Worm (Caenorhabditis elegans): ENCODE results near the gene let-413.

The let-413 gene

ce11 chrV:7977701-7978461, at the start of gene let-413:
Gene let-413 (minus strand): TSS chrV:7977776.
- no peak for TF ChIP-seq dao-5 (tag; optimal IDR thresholded peaks at IDR 0.05)
- TF ChIP-seq W03F9.2 (tag; optimal IDR thresholded peaks at IDR 0.05) = no peak
- TF ChIP-seq him-1 (tag; optimal IDR thresholded peaks at IDR 0.05) = no peak

ce11 chrV:8026343-8026742, 48.8 kb upstream of the let-413 start, which contains the start of gene F43H9.4:
Gene F43H9.4 (plus strand): TSS chrV:8026708.
- TF ChIP-seq him-1 (tag; optimal IDR thresholded peaks at IDR 0.05) = no peak
- no peak for TF ChIP-seq W03F9.2 (tag; optimal IDR thresholded peaks at IDR 0.05)
- no peak for TF ChIP-seq dao-5 (tag; optimal IDR thresholded peaks at IDR 0.05)

- no peak for TF ChIP-seq W03F9.2 (tag; optimal IDR thresholded peaks at IDR 0.05)
Measured at ce11 chrV:8025259-8025658, 47.7 kb upstream of the let-413 start.

- no peak for TF ChIP-seq him-1 (tag; optimal IDR thresholded peaks at IDR 0.05)
- TF ChIP-seq W03F9.2 (tag; optimal IDR thresholded peaks at IDR 0.05) = no peak
- no peak for TF ChIP-seq dao-5 (tag; optimal IDR thresholded peaks at IDR 0.05)
Measured at ce11 chrV:8024752-8025151, 47.2 kb upstream of the let-413 start, which contains the start of gene F43H9.3. Gene F43H9.3 (minus strand): TSS chrV:8024940.

ce11 chrV:8022040-8022439, 44.5 kb upstream of the let-413 start, which contains the start of gene ech-3:
Gene ech-3 (plus strand): TSS chrV:8022217.
- no peak for TF ChIP-seq him-1 (tag; optimal IDR thresholded peaks at IDR 0.05)

- TF ChIP-seq him-1 (tag; optimal IDR thresholded peaks at IDR 0.05) (no peak), dao-5 (tag; optimal IDR thresholded peaks at IDR 0.05) (no peak), W03F9.2 (tag; optimal IDR thresholded peaks at IDR 0.05) (no peak)
Measured at ce11 chrV:8019783-8020182, 42.2 kb upstream of the let-413 start.

ce11 chrV:8018919-8019318, 41.3 kb upstream of the let-413 start:
- TF ChIP-seq him-1 (tag; optimal IDR thresholded peaks at IDR 0.05) (no peak), dao-5 (tag; optimal IDR thresholded peaks at IDR 0.05) (no peak), W03F9.2 (tag; optimal IDR thresholded peaks at IDR 0.05) (no peak)

- TF ChIP-seq dao-5 (tag; optimal IDR thresholded peaks at IDR 0.05) = no peak
- no peak for TF ChIP-seq W03F9.2 (tag; optimal IDR thresholded peaks at IDR 0.05)
- TF ChIP-seq him-1 (tag; optimal IDR thresholded peaks at IDR 0.05) = no peak
Measured at ce11 chrV:8017924-8018323, 40.3 kb upstream of the let-413 start.

- TF ChIP-seq W03F9.2 (tag; optimal IDR thresholded peaks at IDR 0.05) = no peak
- TF ChIP-seq dao-5 (tag; optimal IDR thresholded peaks at IDR 0.05) = no peak
- no peak for TF ChIP-seq him-1 (tag; optimal IDR thresholded peaks at IDR 0.05)
Measured at ce11 chrV:8016928-8017327, 39.4 kb upstream of the let-413 start, which contains the start of gene sptl-2. Gene sptl-2 (plus strand): TSS chrV:8017207.

- TF ChIP-seq dao-5 (tag; optimal IDR thresholded peaks at IDR 0.05) = no peak
- TF ChIP-seq W03F9.2 (tag; optimal IDR thresholded peaks at IDR 0.05) = peak; percentile 25
Measured at ce11 chrV:8013901-8014388, 36.4 kb upstream of the let-413 start, which contains the start of gene Y97E10AR.6. Gene Y97E10AR.6 (minus strand): TSS chrV:8013951.

ce11 chrV:8012032-8012431, 34.5 kb upstream of the let-413 start, which contains the start of gene rpb-9:
Gene rpb-9 (minus strand): TSS chrV:8012345.
- TF ChIP-seq W03F9.2 (tag; optimal IDR thresholded peaks at IDR 0.05) = no peak
- no peak for TF ChIP-seq him-1 (tag; optimal IDR thresholded peaks at IDR 0.05)
- no peak for TF ChIP-seq dao-5 (tag; optimal IDR thresholded peaks at IDR 0.05)

ce11 chrV:8010846-8011245, 33.3 kb upstream of the let-413 start, which contains the start of gene lmtr-2:
Gene lmtr-2 (minus strand): TSS chrV:8011106.
- TF ChIP-seq dao-5 (tag; optimal IDR thresholded peaks at IDR 0.05) (no peak), him-1 (tag; optimal IDR thresholded peaks at IDR 0.05) (no peak), W03F9.2 (tag; optimal IDR thresholded peaks at IDR 0.05) (no peak)

- TF ChIP-seq W03F9.2 (tag; optimal IDR thresholded peaks at IDR 0.05) (no peak), him-1 (tag; optimal IDR thresholded peaks at IDR 0.05) (no peak), dao-5 (tag; optimal IDR thresholded peaks at IDR 0.05) (no peak)
Measured at ce11 chrV:8010103-8010502, 32.5 kb upstream of the let-413 start, which contains the start of gene Y97E10AR.4. Gene Y97E10AR.4 (minus strand): TSS chrV:8010233.

- TF ChIP-seq dao-5 (tag; optimal IDR thresholded peaks at IDR 0.05) (no peak), him-1 (tag; optimal IDR thresholded peaks at IDR 0.05) (no peak), W03F9.2 (tag; optimal IDR thresholded peaks at IDR 0.05) (no peak)
Measured at ce11 chrV:8007460-8008292, 30.1 kb upstream of the let-413 start, which contains the start of gene Y97E10AR.3. Gene Y97E10AR.3 (minus strand): TSS chrV:8007510.

Measured in whole organism, L4/young adult.